Worm (Caenorhabditis elegans): ENCODE measurements around the gene F47C12.13.
A peak's percentile ranks its signal among the peaks of the same experiment; 100 is the strongest.

The F47C12.13 gene

DNA sequence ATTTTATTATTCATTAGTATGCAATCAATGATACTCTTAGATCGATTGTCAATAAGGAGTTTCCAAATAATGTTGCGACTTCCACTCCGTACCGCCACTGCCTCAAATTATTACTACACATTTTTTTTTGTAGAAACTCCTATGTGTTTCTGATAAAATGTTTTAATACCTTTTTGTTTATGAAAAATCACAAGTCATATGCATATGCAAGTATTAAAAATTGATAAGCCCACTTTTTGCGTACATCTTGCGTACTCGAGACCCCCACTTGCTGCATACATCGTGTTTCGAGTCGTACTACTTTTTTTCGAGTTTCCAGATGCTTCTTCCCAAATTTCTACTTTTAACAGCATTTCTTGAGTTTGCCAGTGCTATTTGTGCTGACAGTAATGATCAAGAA is 29.2 kb downstream of the F47C12.13 start, which contains the start of gene clec-76 (continued):
- no peak for TF ChIP-seq lsy-27 (tag; optimal IDR thresholded peaks at IDR 0.05; ENCODE audit: borderline replicate concordance, insufficient read depth)
- no peak for TF ChIP-seq nhr-120 (GFP tag; IDR thresholded peaks at IDR 0.05)

ce11 chrIV:3963498-3963897 is 30.7 kb downstream of the F47C12.13 start:
- peak; percentile 13 for TF ChIP-seq nhr-80 (tag; optimal IDR thresholded peaks at IDR 0.05)
- no peak for TF ChIP-seq Y53G8AR.9 (GFP tag; conservative IDR thresholded peaks at IDR 0.05)
- no peak for TF ChIP-seq C06A6.2 (GFP tag; conservative IDR thresholded peaks at IDR 0.05)
- no peak for TF ChIP-seq F52B5.7 (tag; optimal IDR thresholded peaks at IDR 0.05)
- TF ChIP-seq lsy-27 (tag; optimal IDR thresholded peaks at IDR 0.05; ENCODE audit: borderline replicate concordance, insufficient read depth), result no peak
- TF ChIP-seq T26A5.8 (tag; optimal IDR thresholded peaks at IDR 0.05), result no peak
- TF ChIP-seq fkh-3 (tag; optimal IDR thresholded peaks at IDR 0.05), result no peak

DNA sequence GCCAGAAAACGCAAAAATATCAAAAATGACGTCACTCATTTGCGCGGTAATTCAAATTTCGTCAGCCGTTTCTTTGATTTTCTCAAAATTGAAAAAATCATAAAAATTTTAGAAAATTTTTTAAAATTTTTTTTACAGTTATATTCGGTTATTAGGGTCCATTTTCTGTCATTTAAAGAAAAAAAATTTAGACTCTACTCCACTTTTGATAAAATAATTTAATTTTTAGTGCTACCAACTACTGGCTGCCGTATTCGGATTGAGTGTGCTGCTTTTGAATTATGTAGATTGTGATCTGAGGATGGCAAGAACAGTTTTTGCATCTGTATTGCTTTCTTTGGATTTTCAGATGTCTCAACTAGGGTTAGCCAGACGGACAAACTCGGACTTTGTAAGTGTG is 31.6 kb downstream of the F47C12.13 start, which contains the start of gene Y46C8AM.1:
Y46C8AM.1 (plus strand) TSS at position 301 of the 400 bp plus-strand sequence.
- TF ChIP-seq attf-6 (GFP tag; IDR thresholded peaks at IDR 0.05) (no peak), him-1 (tag; optimal IDR thresholded peaks at IDR 0.05) (no peak), let-607 (tag; optimal IDR thresholded peaks at IDR 0.05) (no peak), ztf-3 (GFP tag; optimal IDR thresholded peaks at IDR 0.05) (no peak), D2030.7 (GFP tag; IDR thresholded peaks at IDR 0.05) (no peak), ama-1 (optimal IDR thresholded peaks at IDR 0.05) (no peak), ama-1 (GFP tag; optimal IDR thresholded peaks at IDR 0.05) (no peak), lag-1 (GFP tag; IDR thresholded peaks at IDR 0.05) (no peak), snpc-4 (GFP tag; optimal IDR thresholded peaks at IDR 0.05) (no peak), snpc-4 (tag; optimal IDR thresholded peaks at IDR 0.05) (no peak)

DNA sequence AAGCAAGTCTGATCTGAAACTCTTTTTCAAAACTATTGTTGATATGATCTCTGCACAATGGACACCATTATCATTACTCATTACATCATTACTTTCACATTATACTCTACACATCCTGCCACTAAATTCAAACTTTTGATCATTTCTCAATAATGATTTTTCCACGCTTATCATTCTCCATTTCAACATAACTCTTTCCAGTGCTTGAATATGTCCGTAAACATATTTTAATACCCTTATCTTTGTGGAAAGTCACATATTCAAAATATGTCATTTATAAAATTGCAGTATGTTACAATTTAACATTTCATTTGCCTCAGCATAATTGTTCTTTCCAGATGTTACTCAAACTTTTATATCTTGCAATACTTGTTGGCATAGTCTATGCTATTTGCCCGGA is 33.8 kb downstream of the F47C12.13 start, which contains the start of gene clec-75:
clec-75 (plus strand) TSS at position 339 of the 400 bp plus-strand sequence.
- TF ChIP-seq sdz-38 (tag; optimal IDR thresholded peaks at IDR 0.05) (no peak), snpc-1.1 (tag; optimal IDR thresholded peaks at IDR 0.05; ENCODE audit: insufficient read depth) (no peak), nhr-80 (tag; optimal IDR thresholded peaks at IDR 0.05) (peak; percentile 36), nfya-1 (tag; optimal IDR thresholded peaks at IDR 0.05; ENCODE audit: borderline replicate concordance, insufficient read depth) (no peak), zfh-2 (GFP tag; conservative IDR thresholded peaks at IDR 0.05) (no peak)

DNA sequence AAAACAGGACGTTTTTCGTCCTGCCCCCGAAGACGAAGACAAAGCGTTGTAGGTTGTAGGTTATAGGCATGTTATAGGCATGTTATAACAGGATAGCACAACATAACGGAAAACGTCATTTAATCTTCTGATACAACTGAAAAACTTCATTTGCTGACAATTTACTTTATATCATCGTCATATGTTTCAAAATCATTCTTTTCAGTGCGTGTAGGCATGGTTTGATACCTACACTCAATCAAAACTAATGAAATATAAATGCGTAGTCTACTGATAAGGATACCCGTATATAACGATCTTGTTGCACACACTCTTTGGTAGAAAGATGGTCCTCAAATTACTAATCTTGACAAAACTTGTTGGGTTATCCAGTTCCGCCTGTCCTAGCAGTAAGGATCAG is 37.5 kb downstream of the F47C12.13 start, which contains the start of gene clec-74:
clec-74 (plus strand) TSS at position 301 of the 400 bp plus-strand sequence.
- no peak for TF ChIP-seq aptf-3 (GFP tag; IDR thresholded peaks at IDR 0.05)
- no peak for TF ChIP-seq snpc-3.4 (tag; optimal IDR thresholded peaks at IDR 0.05)

ce11 chrIV:3956095-3956494 is 38.1 kb downstream of the F47C12.13 start, which contains the start of gene clec-73:
TSS of gene clec-73 (minus strand) at chrIV:3956195.
- TF ChIP-seq tbp1 (GFP tag; optimal IDR thresholded peaks at IDR 0.05) (no peak), lsy-27 (tag; optimal IDR thresholded peaks at IDR 0.05; ENCODE audit: borderline replicate concordance, insufficient read depth) (no peak), T07F8.4 (tag; optimal IDR thresholded peaks at IDR 0.05) (no peak), Y95B8A.8 (GFP tag; IDR thresholded peaks at IDR 0.05) (no peak), lin-40 (tag; optimal IDR thresholded peaks at IDR 0.05) (no peak)
